Worm (Caenorhabditis elegans) whole organism, dauer: Measurements from ENCODE around the gene fil-2.

ENCODE experiments used
- unc-62 ChIP-seq: sonication (generic microtip); optimal IDR thresholded peaks from 2 replicates; lab custom pipeline; 2017; ENCODE audit warnings: missing biosample characterization, missing genetic modification reagents, missing genetic modification characterization

Gene fil-2

ce11 chrV:6301046-6301445 lies 22.2 kb downstream of the fil-2 start:
- TF ChIP-seq unc-62, result no peak

ce11 chrV:6302465-6302864 lies 23.6 kb downstream of the fil-2 start:
- no peak for TF ChIP-seq unc-62

DNA sequence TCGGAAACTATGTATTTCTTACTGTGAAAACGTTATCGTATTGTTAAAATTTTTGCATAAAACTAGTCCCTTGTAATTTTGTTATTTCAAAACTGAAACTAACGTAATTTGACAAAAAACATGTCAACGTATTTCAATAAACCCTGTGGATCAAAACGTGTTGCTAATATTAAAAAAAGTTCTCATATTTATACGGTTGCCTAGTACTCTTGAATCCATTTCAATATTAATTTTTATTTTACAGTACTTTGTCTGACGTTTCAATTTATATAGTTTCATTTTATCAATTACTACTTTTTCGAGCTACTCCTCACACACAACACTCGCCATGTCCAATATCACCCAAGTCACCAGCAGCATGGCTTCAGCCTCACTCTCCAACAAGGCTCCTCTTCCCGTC lies 24.6 kb downstream of the fil-2 start, which contains the start of gene sago-1:
TSS of gene sago-1 (plus strand) at position 301 of the 400 bp plus-strand sequence.
- no peak for TF ChIP-seq unc-62

- no peak for TF ChIP-seq unc-62
Observed at ce11 chrV:6311936-6312335, 33.1 kb downstream of the fil-2 start.

ce11 chrV:6316632-6317031 lies 37.8 kb downstream of the fil-2 start, which contains the start of gene cest-24:
cest-24 (plus strand) TSS chrV:6316932.
- TF ChIP-seq unc-62, result no peak

- no peak for TF ChIP-seq unc-62
Observed at ce11 chrV:6317928-6318327, 39.1 kb downstream of the fil-2 start.

- no peak for TF ChIP-seq unc-62
Observed at ce11 chrV:6319358-6319757, 40.5 kb downstream of the fil-2 start.

DNA sequence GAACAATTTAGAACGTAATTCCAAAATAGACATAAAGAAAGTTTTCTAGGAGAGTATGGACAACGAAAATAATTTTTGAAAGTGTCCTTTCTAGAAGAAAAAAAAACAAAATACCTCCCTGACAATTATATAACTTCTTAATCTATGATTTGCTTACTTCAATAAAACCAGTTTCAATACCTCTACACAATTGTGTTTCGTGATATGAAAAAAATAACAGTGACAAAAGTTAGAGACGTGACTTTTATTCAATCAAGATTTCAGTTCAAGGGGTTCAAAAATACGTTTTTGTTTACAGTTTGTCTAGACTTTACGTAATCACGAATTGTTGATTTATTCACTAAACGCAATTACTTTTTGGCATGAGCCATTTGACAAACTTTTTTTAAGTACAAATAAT lies 42.4 kb downstream of the fil-2 start:
- no peak for TF ChIP-seq unc-62

DNA sequence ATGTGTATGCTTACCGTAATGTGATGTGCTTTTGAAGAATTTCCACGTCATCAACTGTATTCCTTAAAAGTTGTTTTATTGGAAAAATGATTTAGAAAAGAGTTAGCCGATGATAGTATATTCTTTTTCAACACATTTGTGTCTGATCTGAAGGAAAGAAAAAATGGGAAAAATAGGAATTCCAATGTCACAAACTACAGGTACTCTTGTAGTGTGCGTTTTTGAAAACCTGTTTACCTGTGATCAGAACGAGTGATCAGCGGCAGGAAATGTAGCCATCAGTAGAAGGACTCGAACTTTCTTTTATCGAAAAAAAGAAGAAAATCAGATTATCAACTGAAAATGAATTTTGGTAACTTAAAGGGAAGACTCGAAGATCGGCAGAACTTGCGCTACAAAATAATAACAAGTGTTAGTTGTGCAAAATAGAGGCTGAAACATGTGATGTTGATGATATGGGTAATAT lies 42.9 kb downstream of the fil-2 start, which contains the start of gene T28C12.15:
TSS of gene T28C12.15 (minus strand) at position 51 of the 466 bp plus-strand sequence.
- no peak for TF ChIP-seq unc-62

DNA sequence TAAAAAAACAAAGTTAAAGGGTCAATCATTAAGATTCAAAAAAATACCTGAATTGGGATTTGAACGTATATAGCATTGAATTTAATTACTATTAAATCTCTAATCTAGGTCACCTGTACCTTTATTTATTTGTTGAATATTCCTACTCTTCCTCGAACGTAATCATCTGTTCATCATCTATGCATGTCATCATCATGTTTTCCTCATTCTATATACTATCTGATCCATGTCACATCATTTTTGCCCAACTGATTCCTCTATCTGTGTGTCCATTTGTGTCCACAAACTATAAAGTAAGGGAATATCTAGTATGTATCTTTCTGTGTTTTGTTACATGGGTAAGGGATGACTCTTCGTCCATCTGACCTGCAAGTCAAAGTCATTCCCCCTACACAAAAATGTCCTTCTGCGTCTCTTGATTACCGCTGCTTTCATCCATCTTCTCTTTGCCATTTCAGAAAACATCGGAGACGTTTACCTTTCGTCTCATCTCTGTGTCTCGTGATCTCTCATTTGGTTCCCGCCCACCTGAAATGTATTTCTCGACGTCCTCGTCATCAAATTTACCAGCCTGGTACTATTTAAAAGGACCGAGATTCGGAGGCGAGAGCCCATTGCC lies 44.0 kb downstream of the fil-2 start:
- no peak for TF ChIP-seq unc-62

DNA sequence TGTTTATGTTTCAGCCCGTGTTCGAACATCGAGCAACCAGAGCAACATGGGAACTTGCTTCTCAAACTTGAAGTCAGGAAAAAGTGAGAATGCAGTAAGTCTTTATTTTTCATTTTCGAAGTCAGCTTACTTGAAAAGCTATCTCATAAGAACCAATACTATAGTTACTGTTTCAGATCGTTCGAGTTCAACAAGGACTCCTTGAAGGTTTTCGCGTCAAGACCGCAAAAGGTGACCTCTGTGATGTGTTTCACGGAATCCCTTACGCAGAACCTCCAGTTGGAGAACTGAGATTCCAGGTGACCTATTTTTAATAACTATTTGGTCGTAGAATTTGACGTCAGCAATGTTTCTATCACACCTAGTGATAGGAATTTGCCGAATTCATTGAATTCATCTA lies 44.8 kb downstream of the fil-2 start:
- TF ChIP-seq unc-62, result no peak

- no peak for TF ChIP-seq unc-62
Observed at ce11 chrV:6326394-6326793, 47.6 kb downstream of the fil-2 start.

DNA sequence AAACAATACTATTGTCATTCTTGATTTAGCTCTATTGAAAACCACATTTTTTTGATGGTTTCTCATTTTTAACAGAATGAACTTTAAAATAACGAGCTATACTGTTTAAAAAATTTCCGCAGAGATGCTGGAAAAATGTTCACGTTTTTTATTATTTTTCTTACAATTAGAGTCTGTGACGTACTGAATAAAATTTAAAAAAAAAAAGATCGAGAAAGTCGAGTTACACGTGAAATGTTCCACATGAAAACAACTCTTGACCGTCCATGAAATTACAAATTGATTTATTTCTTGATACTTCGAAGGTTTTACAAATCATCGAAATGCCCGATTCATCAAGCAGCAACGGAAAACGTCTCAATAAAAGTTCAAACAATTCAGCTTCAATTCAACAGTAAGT lies 48.1 kb downstream of the fil-2 start, which contains the start of gene fbxa-202:
TSS of gene fbxa-202 (plus strand) at position 301 of the 400 bp plus-strand sequence.
- TF ChIP-seq unc-62, result no peak

ce11 chrV:6328897-6329296 lies 50.1 kb downstream of the fil-2 start, which contains the start of gene T28C12.2:
T28C12.2 (plus strand) TSS chrV:6329197.
- TF ChIP-seq unc-62, result no peak
